Fruit fly (Drosophila melanogaster): ENCODE results near the gene pb.

pb gene

dm6 chr3R:6759419-6759818, 17.6 kb upstream of the pb start, which contains the start of gene bcd (continued):
- peak; percentile 58 for TF ChIP-seq jing (GFP tag; optimal IDR thresholded peaks at IDR 0.05)
- peak; percentile 85 for TF ChIP-seq ken (GFP tag; IDR thresholded peaks at IDR 0.05)
- TF ChIP-seq schlank (tag; optimal IDR thresholded peaks at IDR 0.05) = no peak
- peak; percentile 58 for TF ChIP-seq CG6272 (GFP tag; IDR thresholded peaks at IDR 0.05)
- no peak for TF ChIP-seq gcm (GFP tag; optimal IDR thresholded peaks at IDR 0.05)
- peak; percentile 75 for TF ChIP-seq dysf (GFP tag; IDR thresholded peaks at IDR 0.05)
- peak; percentile 89 for TF ChIP-seq HmgD (GFP tag; optimal IDR thresholded peaks at IDR 0.05)
- peak; percentile 49; the same call in 1 of the 3 replicates for TF ChIP-seq CG14860 (GFP tag; IDR thresholded peaks at IDR 0.05; ENCODE audit: partially characterized antibody)
- TF ChIP-seq fd3F (GFP tag; optimal IDR thresholded peaks at IDR 0.05) = peak; percentile 67
- peak; percentile 58; the same call in 1 of the 3 replicates for TF ChIP-seq CG7357 (GFP tag; IDR thresholded peaks at IDR 0.05)
- TF ChIP-seq CG9932 (GFP tag; IDR thresholded peaks at IDR 0.05) = peak; percentile 82
- peak; percentile 75 for TF ChIP-seq CG14441 (GFP tag; IDR thresholded peaks at IDR 0.05)
- peak; percentile 66 for TF ChIP-seq CG18764 (GFP tag; optimal IDR thresholded peaks at IDR 0.05)
- TF ChIP-seq HLHmδ (GFP tag; optimal IDR thresholded peaks at IDR 0.05) = peak; percentile 79
- TF ChIP-seq zen (tag; optimal IDR thresholded peaks at IDR 0.05) = peak; percentile 97
- no peak for TF ChIP-seq Trl (optimal IDR thresholded peaks at IDR 0.05)
- TF ChIP-seq Trl (GFP tag; optimal IDR thresholded peaks at IDR 0.05) = peak; percentile 84
- peak; percentile 78 for TF ChIP-seq CG7839 (tag; optimal IDR thresholded peaks at IDR 0.05)
- TF ChIP-seq az2 (GFP tag; optimal IDR thresholded peaks at IDR 0.05) = peak; percentile 86
- peak; percentile 81 for TF ChIP-seq lilli (GFP tag; optimal IDR thresholded peaks at IDR 0.05)
- TF ChIP-seq CG12391 (tag; optimal IDR thresholded peaks at IDR 0.05) = peak; percentile 63
- TF ChIP-seq HLH54F (GFP tag; optimal IDR thresholded peaks at IDR 0.05) = peak; percentile 80
- peak; percentile 80 to 83 for TF ChIP-seq dpn (GFP tag; optimal IDR thresholded peaks at IDR 0.05)
- peak; percentile 74 for TF ChIP-seq CG17359 (tag; optimal IDR thresholded peaks at IDR 0.05)
- TF ChIP-seq disco-r (GFP tag; optimal IDR thresholded peaks at IDR 0.05) = peak; percentile 37
- peak; percentile 74 for TF ChIP-seq Aef1 (GFP tag; IDR thresholded peaks at IDR 0.05)
- TF ChIP-seq CG42726 (GFP tag; IDR thresholded peaks at IDR 0.05; ENCODE audit: partially characterized antibody) = peak; percentile 75
- TF ChIP-seq Sin3A (optimal IDR thresholded peaks at IDR 0.05) = no peak
- 0 out of 2 replicates have a peak, but pooled peaks have one; percentile 9 for TF ChIP-seq Taf1 (GFP tag; IDR thresholded peaks at IDR 0.05)
- no peak for TF ChIP-seq crc (GFP tag; optimal IDR thresholded peaks at IDR 0.05)
- no peak for TF ChIP-seq nom (GFP tag; optimal IDR thresholded peaks at IDR 0.05)
- peak; percentile 75 for TF ChIP-seq CG14667 (GFP tag; IDR thresholded peaks at IDR 0.05)
- TF ChIP-seq CG9437 (GFP tag; optimal IDR thresholded peaks at IDR 0.05) = peak; percentile 23
- peak; percentile 45 for TF ChIP-seq Fer2 (tag; optimal IDR thresholded peaks at IDR 0.05)
- TF ChIP-seq bcd (GFP tag; optimal IDR thresholded peaks at IDR 0.05) = peak; percentile 90
- peak; percentile 51 for TF ChIP-seq CG17385 (GFP tag; optimal IDR thresholded peaks at IDR 0.05)
- TF ChIP-seq Usf (GFP tag; optimal IDR thresholded peaks at IDR 0.05) = peak; percentile 52
- TF ChIP-seq eyg (GFP tag; optimal IDR thresholded peaks at IDR 0.05) = no peak
- TF ChIP-seq pita (GFP tag; optimal IDR thresholded peaks at IDR 0.05) = peak; percentile 50
- TF ChIP-seq pum (GFP tag; optimal IDR thresholded peaks at IDR 0.05) = peak; percentile 86
- peak; percentile 79 for TF ChIP-seq CG10959 (GFP tag; IDR thresholded peaks at IDR 0.05)
- TF ChIP-seq Jarid2 (GFP tag; optimal IDR thresholded peaks at IDR 0.05) = peak; percentile 55
- TF ChIP-seq CG10654 (GFP tag; optimal IDR thresholded peaks at IDR 0.05) = peak; percentile 52
- TF ChIP-seq Ptx1 (GFP tag; IDR thresholded peaks at IDR 0.05) = peak; percentile 87
- TF ChIP-seq chm (GFP tag; IDR thresholded peaks at IDR 0.05) = peak; percentile 82; the same call in 1 of the 2 replicates
- TF ChIP-seq Mrtf (GFP tag; IDR thresholded peaks at IDR 0.05) = peak; percentile 81
- peak; percentile 75 for TF ChIP-seq CG16863 (GFP tag; optimal IDR thresholded peaks at IDR 0.05)
- peak; percentile 63 for TF ChIP-seq HLH3B (GFP tag; IDR thresholded peaks at IDR 0.05)
- peak; percentile 45; the same call in 1 of the 2 replicates for TF ChIP-seq rib (GFP tag; IDR thresholded peaks at IDR 0.05)
- peak; percentile 96 for TF ChIP-seq CG11456 (GFP tag; IDR thresholded peaks at IDR 0.05)
- peak; percentile 83 for TF ChIP-seq Hsf (GFP tag; optimal IDR thresholded peaks at IDR 0.05)
- no peak for TF ChIP-seq CkIIα-i1 (GFP tag; IDR thresholded peaks at IDR 0.05)

Data from whole organism, embryonic.